Worm (Caenorhabditis elegans) whole organism, early embryonic: ENCODE data around the gene F26F12.8.

ENCODE experiments used
- B0310.2 ChIP-seq: sonication (generic microtip); optimal IDR thresholded peaks from 2 replicates; lab custom pipeline; 2016; ENCODE audit warnings: mild to moderate bottlenecking, missing genetic modification characterization, missing compliant biosample characterization
- F13C5.2 ChIP-seq: sonication (generic microtip); optimal IDR thresholded peaks from 2 replicates; lab custom pipeline; 2017; ENCODE audit warnings: mild to moderate bottlenecking, missing genetic modification characterization, inconsistent platforms, missing compliant biosample characterization
- aly-1 ChIP-seq: sonication (generic microtip); optimal IDR thresholded peaks from 2 replicates; lab custom pipeline; 2016; ENCODE audit warnings: missing genetic modification characterization, missing compliant biosample characterization
- ama-1 ChIP-seq: fragments of 150-350 bp; optimal IDR thresholded peaks from 2 replicates; lab custom pipeline; 2014
- ceh-13 ChIP-seq: fragments of 200-800 bp; sonication (Bioruptor generic); optimal IDR thresholded peaks from 2 replicates; lab custom pipeline; 2018; ENCODE audit warnings: mild to moderate bottlenecking, missing genetic modification characterization, missing compliant biosample characterization
- ceh-36 ChIP-seq: sonication (generic microtip); optimal IDR thresholded peaks from 2 replicates; lab custom pipeline; 2016; ENCODE audit warnings: missing genetic modification characterization, inconsistent platforms, missing compliant biosample characterization
- ets-7 ChIP-seq: sonication (generic microtip); optimal IDR thresholded peaks from 2 replicates; lab custom pipeline; 2016; ENCODE audit warnings: missing genotype, missing genetic modification characterization, missing compliant biosample characterization
- flt-1 ChIP-seq: fragments of 200-800 bp; sonication (Bioruptor generic); IDR thresholded peaks from 2 replicates; pipeline ENCODE4 v1.3.6; 2022; ENCODE audit warnings: missing genetic modification characterization, missing compliant biosample characterization
- hmbx-1 ChIP-seq: sonication (generic microtip); optimal IDR thresholded peaks from 2 replicates; lab custom pipeline; 2016; ENCODE audit warnings: mild to moderate bottlenecking, missing genetic modification characterization, missing compliant biosample characterization
- hmg-4 ChIP-seq: fragments of 200-800 bp; sonication (Bioruptor generic); optimal IDR thresholded peaks from 2 replicates; lab custom pipeline; 2018; ENCODE audit warnings: mild to moderate bottlenecking, missing genetic modification characterization, missing compliant biosample characterization
- hnd-1 ChIP-seq: sonication (generic microtip); optimal IDR thresholded peaks from 2 replicates; lab custom pipeline; 2016; ENCODE audit warnings: missing genetic modification characterization, missing compliant biosample characterization
- pes-1 ChIP-seq: fragments of 200-800 bp; sonication (Bioruptor generic); IDR thresholded peaks from 2 replicates; pipeline ENCODE4 v1.3.6; 2022; ENCODE audit warnings: missing genetic modification reagents, missing genetic modification characterization, missing compliant biosample characterization
- scrt-1 ChIP-seq: fragments of 200-800 bp; sonication (Bioruptor generic); IDR thresholded peaks from 2 replicates; pipeline ENCODE4 v1.3.6; 2022; ENCODE audit warnings: missing genetic modification characterization, missing compliant biosample characterization
- sea-1 ChIP-seq: fragments of 200-800 bp; sonication (Bioruptor generic); conservative IDR thresholded peaks from 2 replicates; pipeline ENCODE4 v1.3.6; 2022; ENCODE audit warnings: missing genetic modification characterization, missing compliant biosample characterization
- tbx-11 ChIP-seq: fragments of 200-800 bp; sonication (Bioruptor generic); IDR thresholded peaks from 2 replicates; pipeline ENCODE4 v1.3.6; 2022; ENCODE audit warnings: missing genetic modification characterization, missing compliant biosample characterization
- tbx-37 ChIP-seq: fragments of 200-800 bp; sonication (Bioruptor generic); conservative IDR thresholded peaks from 2 replicates; pipeline ENCODE4 v1.3.6; 2022; ENCODE audit warnings: missing genetic modification reagents, missing genetic modification characterization, missing compliant biosample characterization
- tra-4 ChIP-seq: sonication (generic microtip); optimal IDR thresholded peaks from 2 replicates; lab custom pipeline; 2017; ENCODE audit warnings: missing genetic modification characterization, missing compliant biosample characterization

F26F12.8 gene

ce11 chrV:5832799-5833198, 29.5 kb downstream of the F26F12.8 start:
- TF ChIP-seq ceh-36 (tag; lab: Kevin White, UChicago) (no peak), ama-1 (no peak), sea-1 (GFP tag; lab: Robert Waterston, UW) (no peak), tbx-37 (GFP tag; lab: Robert Waterston, UW) (no peak), ets-7 (tag; lab: Kevin White, UChicago) (no peak), tbx-11 (GFP tag; lab: Robert Waterston, UW) (no peak), flt-1 (no peak), F13C5.2 (tag; lab: Kevin White, UChicago) (no peak), B0310.2 (tag; lab: Kevin White, UChicago) (no peak), aly-1 (tag; lab: Kevin White, UChicago) (no peak), ceh-13 (no peak), scrt-1 (GFP tag; lab: Robert Waterston, UW) (no peak), hmg-4 (GFP tag; lab: Kevin White, UChicago) (no peak), tra-4 (tag; lab: Kevin White, UChicago) (no peak), pes-1 (no peak), hmbx-1 (tag; lab: Kevin White, UChicago) (no peak), hnd-1 (tag; lab: Kevin White, UChicago) (no peak)

ce11 chrV:5831253-5831652, 31.1 kb downstream of the F26F12.8 start:
- no peak for TF ChIP-seq ceh-36 (tag; lab: Kevin White, UChicago)
- TF ChIP-seq scrt-1 (GFP tag; lab: Robert Waterston, UW), result no peak
- TF ChIP-seq sea-1 (GFP tag; lab: Robert Waterston, UW), result no peak
- no peak for TF ChIP-seq tbx-11 (GFP tag; lab: Robert Waterston, UW)
- no peak for TF ChIP-seq flt-1
- no peak for TF ChIP-seq F13C5.2 (tag; lab: Kevin White, UChicago)
- no peak for TF ChIP-seq pes-1
- TF ChIP-seq hmg-4 (GFP tag; lab: Kevin White, UChicago), result no peak
- no peak for TF ChIP-seq ama-1
- no peak for TF ChIP-seq hnd-1 (tag; lab: Kevin White, UChicago)
- TF ChIP-seq tbx-37 (GFP tag; lab: Robert Waterston, UW), result no peak
- no peak for TF ChIP-seq aly-1 (tag; lab: Kevin White, UChicago)
- no peak for TF ChIP-seq hmbx-1 (tag; lab: Kevin White, UChicago)
- TF ChIP-seq ceh-13, result no peak
- TF ChIP-seq tra-4 (tag; lab: Kevin White, UChicago), result no peak

ce11 chrV:5826592-5826991, 35.7 kb downstream of the F26F12.8 start, which contains the start of gene let-418:
TSS of gene let-418 (plus strand) at chrV:5826833.
- TF ChIP-seq hmg-4 (GFP tag; lab: Kevin White, UChicago) (no peak), sea-1 (GFP tag; lab: Robert Waterston, UW) (no peak), ceh-13 (no peak), tra-4 (tag; lab: Kevin White, UChicago) (no peak), pes-1 (no peak), ets-7 (tag; lab: Kevin White, UChicago) (no peak), F13C5.2 (tag; lab: Kevin White, UChicago) (no peak), aly-1 (tag; lab: Kevin White, UChicago) (no peak)

ce11 chrV:5825478-5825877, 36.9 kb downstream of the F26F12.8 start:
- TF ChIP-seq pes-1, result no peak
- no peak for TF ChIP-seq scrt-1 (GFP tag; lab: Robert Waterston, UW)
- TF ChIP-seq ets-7 (tag; lab: Kevin White, UChicago), result no peak

- TF ChIP-seq tbx-11 (GFP tag; lab: Robert Waterston, UW), result no peak
- TF ChIP-seq ceh-13, result no peak
- TF ChIP-seq ama-1, result no peak
- no peak for TF ChIP-seq ceh-36 (tag; lab: Kevin White, UChicago)
- no peak for TF ChIP-seq hmg-4 (GFP tag; lab: Kevin White, UChicago)
- TF ChIP-seq pes-1, result no peak
- no peak for TF ChIP-seq scrt-1 (GFP tag; lab: Robert Waterston, UW)
- TF ChIP-seq B0310.2 (tag; lab: Kevin White, UChicago), result no peak
- TF ChIP-seq hmbx-1 (tag; lab: Kevin White, UChicago), result no peak
- no peak for TF ChIP-seq tbx-37 (GFP tag; lab: Robert Waterston, UW)
- TF ChIP-seq tra-4 (tag; lab: Kevin White, UChicago), result no peak
- no peak for TF ChIP-seq ets-7 (tag; lab: Kevin White, UChicago)
These were observed 39.4 kb downstream of the F26F12.8 start for ce11 chrV:5822968-5823367.

ce11 chrV:5821451-5822143, 40.7 kb downstream of the F26F12.8 start:
- TF ChIP-seq flt-1 (no peak), hmbx-1 (tag; lab: Kevin White, UChicago) (no peak), aly-1 (tag; lab: Kevin White, UChicago) (no peak), tbx-37 (GFP tag; lab: Robert Waterston, UW) (no peak), sea-1 (GFP tag; lab: Robert Waterston, UW) (no peak), F13C5.2 (tag; lab: Kevin White, UChicago) (no peak), hnd-1 (tag; lab: Kevin White, UChicago) (no peak), scrt-1 (GFP tag; lab: Robert Waterston, UW) (no peak), ama-1 (no peak), tbx-11 (GFP tag; lab: Robert Waterston, UW) (no peak), ceh-13 (no peak), B0310.2 (tag; lab: Kevin White, UChicago) (no peak), hmg-4 (GFP tag; lab: Kevin White, UChicago) (no peak), ceh-36 (tag; lab: Kevin White, UChicago) (no peak), tra-4 (tag; lab: Kevin White, UChicago) (no peak), ets-7 (tag; lab: Kevin White, UChicago) (no peak), pes-1 (no peak)

ce11 chrV:5820401-5820800, 41.9 kb downstream of the F26F12.8 start:
- TF ChIP-seq ets-7 (tag; lab: Kevin White, UChicago), result no peak
- no peak for TF ChIP-seq ceh-36 (tag; lab: Kevin White, UChicago)
- no peak for TF ChIP-seq pes-1
- TF ChIP-seq hmbx-1 (tag; lab: Kevin White, UChicago), result no peak
